Fruit fly (Drosophila melanogaster) whole organism, prepupa: ENCODE measurements around the gene CG6454.

Experiments used
- CG10669 ChIP-seq: fragments of 200-800 bp; sonication (Bioruptor generic); optimal IDR thresholded peaks from 3 replicates; lab custom pipeline; 2018; ENCODE audit warnings: missing biosample characterization, mild to moderate bottlenecking, missing genetic modification characterization, moderate library complexity
- CG11294 ChIP-seq: fragments of 200-800 bp; sonication (Bioruptor generic); IDR thresholded peaks from 2 replicates; pipeline ENCODE4 v1.3.6; 2022; ENCODE audit warnings: missing biosample characterization, missing genetic modification characterization
- CG15336 ChIP-seq: fragments of 200-800 bp; sonication (Bioruptor generic); IDR thresholded peaks from 2 replicates; pipeline ENCODE4 v1.3.6; 2022; ENCODE audit warnings: missing biosample characterization, missing genetic modification characterization
- CG16779 ChIP-seq: fragments of 200-800 bp; sonication (Bioruptor generic); optimal IDR thresholded peaks from 3 replicates; lab custom pipeline; 2017; ENCODE audit warnings: missing biosample characterization, mild to moderate bottlenecking, missing genetic modification characterization
- CG31627 ChIP-seq: fragments of 200-800 bp; sonication (Bioruptor generic); optimal IDR thresholded peaks from 3 replicates; lab custom pipeline; 2016; ENCODE audit warnings: missing biosample characterization, missing genetic modification characterization
- CG32006 ChIP-seq: fragments of 200-800 bp; sonication (Bioruptor generic); optimal IDR thresholded peaks from 3 replicates; lab custom pipeline; 2017; ENCODE audit warnings: missing biosample characterization, mild to moderate bottlenecking, missing genetic modification characterization
- CG3919 ChIP-seq: fragments of 200-800 bp; sonication (Bioruptor generic); optimal IDR thresholded peaks from 3 replicates; lab custom pipeline; 2016; ENCODE audit warnings: missing biosample characterization, missing genetic modification characterization
- CG6163 ChIP-seq: fragments of 200-800 bp; sonication (Bioruptor generic); IDR thresholded peaks from 3 replicates; pipeline ENCODE4 v1.3.6; 2022; ENCODE audit warnings: missing biosample characterization, missing genetic modification characterization
- Eip75B ChIP-seq: fragments of 200-800 bp; sonication (Bioruptor generic); optimal IDR thresholded peaks from 3 replicates; lab custom pipeline; 2016; ENCODE audit warnings: missing biosample characterization, missing genetic modification characterization
- Eip93F ChIP-seq: fragments of 200-800 bp; sonication (Bioruptor generic); optimal IDR thresholded peaks from 2 replicates; lab custom pipeline; 2016; ENCODE audit warnings: missing biosample characterization, mild to moderate bottlenecking, missing genetic modification characterization
- Hr39 ChIP-seq: fragments of 200-800 bp; sonication (Bioruptor generic); optimal IDR thresholded peaks from 2 replicates; lab custom pipeline; 2016; ENCODE audit warnings: missing biosample characterization, missing genetic modification characterization
- Met ChIP-seq: fragments of 200-800 bp; sonication (Bioruptor generic); optimal IDR thresholded peaks from 3 replicates; lab custom pipeline; 2016; ENCODE audit warnings: missing biosample characterization, missing genetic modification characterization
- Sox102F ChIP-seq: fragments of 200-800 bp; sonication (Bioruptor generic); optimal IDR thresholded peaks from 2 replicates; lab custom pipeline; 2016; ENCODE audit warnings: missing biosample characterization, mild to moderate bottlenecking, missing genetic modification characterization
- net ChIP-seq: fragments of 200-800 bp; sonication (Bioruptor generic); optimal IDR thresholded peaks from 3 replicates; lab custom pipeline; 2016; ENCODE audit warnings: missing biosample characterization, missing genetic modification characterization

dm6 chr3R:24319083-24319381 is 29.9 kb upstream of the CG6454 start:
- no peak for TF ChIP-seq CG11294
- TF ChIP-seq CG10669: no peak
- no peak for TF ChIP-seq Sox102F (GFP tag; lab: Kevin White, UChicago)
- TF ChIP-seq CG6163 (GFP tag; lab: Robert Waterston, UW): no peak
- no peak for TF ChIP-seq CG16779 (tag; lab: Kevin White, UChicago)
- TF ChIP-seq Hr39 (GFP tag; lab: Kevin White, UChicago): no peak
- no peak for TF ChIP-seq CG3919
- no peak for TF ChIP-seq CG31627
- no peak for TF ChIP-seq Met (GFP tag; lab: Kevin White, UChicago)
- TF ChIP-seq CG15336 (GFP tag; lab: Robert Waterston, UW): no peak
- no peak for TF ChIP-seq net
- no peak for TF ChIP-seq CG32006 (GFP tag; lab: Kevin White, UChicago)
- no peak for TF ChIP-seq Eip75B
- no peak for TF ChIP-seq Eip93F (GFP tag; lab: Kevin White, UChicago)
